Worm (Caenorhabditis elegans): ENCODE measurements around the gene maph-1.3.
"Not testable (repeated sequence)": the region's sequence is repeated elsewhere in the genome, so short reads cannot be mapped to it uniquely, and the experiment has no call there.

Gene maph-1.3

DNA sequence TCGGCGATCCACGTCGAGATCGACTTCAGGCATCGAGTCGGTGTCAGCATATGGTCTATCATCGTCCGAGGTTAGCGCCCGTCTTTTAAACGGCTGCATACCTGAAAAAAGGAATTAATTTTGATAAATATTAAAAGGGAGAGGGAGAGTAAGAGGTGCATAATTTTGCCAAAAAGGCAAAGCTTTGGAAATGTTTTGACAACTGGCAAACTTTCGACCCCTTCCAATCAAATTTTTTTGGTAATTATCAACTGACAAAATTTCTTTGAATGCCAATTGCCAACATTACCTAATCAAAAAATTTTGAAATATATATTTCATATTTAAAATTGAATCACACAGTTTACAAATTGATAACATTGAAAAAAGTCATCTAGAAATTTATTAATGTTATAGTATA, 25.1 kb upstream of the maph-1.3 start, which contains the start of gene dpy-27:
TSS of gene dpy-27 (minus strand) at position 101 of the 400 bp plus-strand sequence.
- no peak for TF ChIP-seq unc-62 (GFP tag; optimal IDR thresholded peaks at IDR 0.05)

DNA sequence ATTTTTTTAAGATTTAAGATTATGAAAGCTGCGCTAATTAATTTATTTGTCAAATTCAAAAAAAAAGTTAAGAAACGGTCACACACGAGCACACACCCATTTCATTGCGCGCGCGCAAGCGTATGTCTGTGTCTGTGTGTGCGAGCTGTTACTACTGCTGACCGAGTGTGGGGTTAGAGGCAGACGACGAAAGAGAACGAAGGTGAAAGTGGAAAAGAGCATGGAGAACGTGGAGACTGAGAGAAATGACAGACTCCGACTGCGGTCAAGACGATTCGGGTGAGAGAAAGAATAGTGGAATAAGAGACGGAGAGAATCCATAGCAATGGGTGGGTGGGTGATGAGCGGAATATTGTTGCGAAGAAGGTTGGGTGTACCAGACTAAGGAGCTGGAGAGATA, 24.6 kb upstream of the maph-1.3 start:
- no peak for TF ChIP-seq unc-62 (GFP tag; optimal IDR thresholded peaks at IDR 0.05)

DNA sequence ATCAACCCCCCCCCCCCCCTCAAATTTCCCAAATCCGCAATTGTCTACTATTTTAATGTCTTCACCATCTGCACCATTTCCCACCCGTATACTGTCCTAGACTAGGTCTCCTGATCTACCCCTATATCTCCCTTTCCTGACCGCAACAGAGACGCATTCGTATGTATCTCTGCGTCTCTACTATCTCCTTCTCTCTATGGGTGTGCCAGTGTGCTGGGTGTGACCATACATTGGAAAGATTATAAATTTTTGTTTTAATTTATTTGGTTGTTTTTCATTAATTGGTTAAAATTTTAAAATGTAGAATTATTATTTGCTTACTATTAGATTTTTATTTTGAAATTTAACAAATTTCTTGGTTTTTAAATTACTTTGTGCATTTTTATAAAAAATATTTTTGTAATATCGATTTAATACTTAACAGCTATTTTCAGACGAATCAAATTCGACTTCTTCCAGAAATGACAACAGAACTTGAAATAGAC, 22.7 kb upstream of the maph-1.3 start, which contains the start of gene amx-1:
TSS of gene amx-1 (plus strand) at position 435 of the 485 bp plus-strand sequence.
- no peak for TF ChIP-seq unc-62 (GFP tag; optimal IDR thresholded peaks at IDR 0.05)

DNA sequence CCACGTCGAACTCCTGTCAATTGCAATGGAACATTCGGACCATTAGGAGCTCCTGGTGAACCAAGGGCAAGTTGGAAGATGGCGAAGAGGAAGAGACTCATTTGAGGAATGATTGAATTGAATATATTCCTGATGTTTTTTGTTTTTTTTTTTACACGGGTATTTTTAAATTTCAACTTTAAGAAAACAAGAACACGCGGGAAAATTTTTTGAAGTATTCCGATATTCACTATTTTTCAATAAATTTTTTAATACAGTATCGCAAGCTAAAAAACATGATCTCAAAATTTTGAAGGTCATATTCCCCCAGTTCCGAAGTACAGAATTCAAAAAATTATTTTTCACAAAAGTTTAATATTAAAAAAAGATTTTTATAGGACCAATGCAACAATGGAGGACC, 15.6 kb upstream of the maph-1.3 start, which contains the start of gene cnnm-5:
TSS of gene cnnm-5 (minus strand) at position 101 of the 400 bp plus-strand sequence.
- TF ChIP-seq unc-62 (GFP tag; optimal IDR thresholded peaks at IDR 0.05), result no peak

DNA sequence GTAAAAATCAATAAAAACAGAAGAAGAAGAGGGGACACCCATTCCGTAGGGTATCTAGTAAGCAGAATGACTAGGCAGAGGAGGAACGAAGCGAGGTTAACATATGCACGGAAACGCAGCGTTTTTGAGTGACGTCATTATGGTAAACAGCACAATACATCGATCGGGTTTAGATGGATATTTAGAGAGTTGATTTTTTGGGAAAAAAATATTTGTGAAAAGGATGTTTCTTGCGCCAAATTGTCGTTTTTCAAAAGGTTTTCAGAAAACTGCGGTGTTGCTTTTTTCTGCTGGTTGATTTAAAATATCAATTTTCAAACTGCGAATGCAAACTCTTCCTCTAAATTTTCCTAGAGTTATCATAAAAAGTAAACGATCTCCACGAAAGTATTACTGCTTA, 13.3 kb upstream of the maph-1.3 start, which contains the start of gene C36A4.10:
TSS of gene C36A4.10 (minus strand) at position 101 of the 400 bp plus-strand sequence.
- TF ChIP-seq unc-62 (GFP tag; optimal IDR thresholded peaks at IDR 0.05), result no peak

DNA sequence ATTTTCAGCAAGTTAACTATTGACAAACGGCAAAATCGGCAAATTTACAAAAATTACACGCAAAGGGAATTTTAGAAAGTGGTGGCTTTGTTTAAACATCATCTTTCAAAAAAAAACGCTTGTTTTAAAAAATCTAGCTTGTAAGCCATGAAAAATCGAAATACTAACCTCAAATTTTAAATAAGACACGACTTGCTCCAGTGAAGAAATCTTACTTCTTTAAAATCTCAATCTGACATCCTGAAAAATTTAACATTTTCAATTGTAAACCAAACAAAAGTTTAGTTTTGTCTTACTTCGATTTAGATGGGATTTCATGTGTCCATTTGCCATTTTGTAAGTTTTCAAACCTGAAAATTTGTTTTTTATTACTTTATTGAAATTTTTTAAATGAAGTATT, 12.9 kb upstream of the maph-1.3 start:
- no peak for TF ChIP-seq unc-62 (GFP tag; optimal IDR thresholded peaks at IDR 0.05)

DNA sequence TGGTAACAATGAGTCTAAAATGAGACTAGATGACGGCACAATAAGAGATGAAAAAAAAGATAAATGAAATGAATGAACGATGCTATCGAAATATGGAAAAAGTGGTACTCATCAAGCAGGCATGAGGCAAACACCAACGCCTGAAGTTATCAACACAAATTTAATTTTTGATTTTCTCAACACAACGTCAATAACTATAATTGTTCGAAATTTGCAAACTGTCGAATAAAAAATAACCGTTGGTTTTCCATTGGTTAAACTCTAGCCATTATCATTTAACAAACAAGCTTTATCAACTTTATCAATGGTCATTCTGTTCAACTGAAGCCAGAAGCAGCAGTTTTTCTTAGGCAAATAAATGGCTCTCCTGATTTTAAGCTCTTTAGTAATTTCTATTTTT, 12.4 kb upstream of the maph-1.3 start, which contains the start of gene cyp-25A1:
TSS of gene cyp-25A1 (plus strand) at position 301 of the 400 bp plus-strand sequence.
- TF ChIP-seq unc-62 (GFP tag; optimal IDR thresholded peaks at IDR 0.05), result no peak

DNA sequence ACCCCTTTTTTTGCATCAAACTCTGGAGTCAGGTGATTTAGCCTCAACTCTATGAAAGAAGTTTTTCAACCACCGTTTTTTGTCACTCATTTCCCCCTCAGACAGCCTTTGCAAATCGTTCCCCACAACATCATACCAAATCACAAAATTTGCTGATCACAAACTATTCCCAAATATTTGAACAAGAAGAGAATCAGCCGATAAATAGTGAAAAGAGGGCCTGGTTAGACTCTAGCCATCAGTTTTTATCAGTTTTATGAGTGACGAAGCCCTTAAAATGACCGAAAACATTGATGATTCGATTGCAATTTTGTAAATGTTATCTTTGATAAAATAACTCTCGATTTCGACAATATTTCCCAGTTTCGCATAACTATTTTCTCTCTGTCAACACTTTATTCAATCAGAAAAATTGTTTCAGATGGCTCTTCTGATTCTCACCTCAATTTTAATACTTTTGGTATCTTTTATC, 9.9 kb upstream of the maph-1.3 start, which contains the start of gene cyp-25A2:
TSS of gene cyp-25A2 (plus strand) at position 422 of the 472 bp plus-strand sequence.
- TF ChIP-seq unc-62 (GFP tag; optimal IDR thresholded peaks at IDR 0.05), result no peak

DNA sequence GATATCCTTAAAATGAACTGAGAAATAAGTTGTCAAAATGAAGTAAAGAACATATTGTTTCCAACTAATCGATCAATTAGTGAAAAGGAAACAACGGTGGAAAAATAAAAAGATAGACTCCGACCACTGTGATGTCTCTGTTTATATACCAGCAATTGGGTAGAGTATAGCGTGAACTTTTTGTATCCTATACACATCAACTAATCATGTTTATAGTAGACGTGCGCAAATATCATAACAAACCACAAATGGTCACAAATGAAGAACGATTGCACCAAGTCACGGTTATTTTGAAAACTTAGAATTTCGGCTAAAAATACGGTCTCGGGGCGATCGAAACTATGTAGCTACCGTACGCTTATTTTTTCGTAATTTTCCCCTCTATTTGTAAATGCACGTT, 5.1 kb upstream of the maph-1.3 start, which contains the start of gene cyp-25A3:
TSS of gene cyp-25A3 (minus strand) at position 101 of the 400 bp plus-strand sequence.
- no peak for TF ChIP-seq unc-62 (GFP tag; optimal IDR thresholded peaks at IDR 0.05)

DNA sequence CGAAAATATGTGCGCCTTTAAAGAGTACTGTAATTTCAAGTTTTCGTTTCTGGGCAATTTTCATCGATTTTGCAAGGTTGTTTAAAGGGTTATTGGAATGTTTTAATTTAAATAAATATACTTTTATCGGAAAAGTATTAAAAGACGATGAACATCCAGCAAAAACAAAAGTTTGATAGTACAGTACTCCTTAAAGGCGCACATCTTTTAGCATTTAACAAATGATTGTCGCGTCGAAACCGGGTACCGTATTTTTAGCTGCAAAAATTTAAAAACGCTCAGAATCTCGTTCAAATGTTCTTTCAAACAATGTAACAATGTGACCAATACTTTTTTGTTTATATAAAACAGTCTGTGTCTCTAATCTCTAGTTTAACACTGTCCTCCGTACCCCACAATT, 4.4 kb upstream of the maph-1.3 start, which contains the start of gene C36A4.11:
TSS of gene C36A4.11 (plus strand) at position 301 of the 400 bp plus-strand sequence.
- not testable (repeated sequence) for TF ChIP-seq unc-62 (GFP tag; optimal IDR thresholded peaks at IDR 0.05)

DNA sequence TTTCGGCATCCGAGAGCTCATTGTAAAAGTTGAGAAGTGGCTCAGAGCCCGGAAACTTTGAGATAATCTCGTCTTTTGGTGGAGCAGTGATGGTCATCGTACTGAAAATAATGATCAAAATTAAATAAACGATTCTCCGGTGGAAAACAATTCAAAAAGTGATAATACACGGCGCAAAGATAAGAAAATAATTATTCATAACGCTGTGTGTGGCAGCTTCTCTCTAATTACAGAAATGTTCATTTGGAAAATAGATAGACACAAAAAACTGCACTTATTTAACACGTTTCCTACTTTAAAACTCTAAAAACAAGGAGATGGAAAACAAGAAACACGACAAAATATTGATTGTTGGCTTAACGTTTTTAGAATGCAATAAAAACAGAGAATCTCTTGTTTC, 1.2 kb upstream of the maph-1.3 start, which contains the start of gene C36A4.4:
TSS of gene C36A4.4 (minus strand) at position 101 of the 400 bp plus-strand sequence.
- TF ChIP-seq unc-62 (GFP tag; optimal IDR thresholded peaks at IDR 0.05), result not testable (repeated sequence)

DNA sequence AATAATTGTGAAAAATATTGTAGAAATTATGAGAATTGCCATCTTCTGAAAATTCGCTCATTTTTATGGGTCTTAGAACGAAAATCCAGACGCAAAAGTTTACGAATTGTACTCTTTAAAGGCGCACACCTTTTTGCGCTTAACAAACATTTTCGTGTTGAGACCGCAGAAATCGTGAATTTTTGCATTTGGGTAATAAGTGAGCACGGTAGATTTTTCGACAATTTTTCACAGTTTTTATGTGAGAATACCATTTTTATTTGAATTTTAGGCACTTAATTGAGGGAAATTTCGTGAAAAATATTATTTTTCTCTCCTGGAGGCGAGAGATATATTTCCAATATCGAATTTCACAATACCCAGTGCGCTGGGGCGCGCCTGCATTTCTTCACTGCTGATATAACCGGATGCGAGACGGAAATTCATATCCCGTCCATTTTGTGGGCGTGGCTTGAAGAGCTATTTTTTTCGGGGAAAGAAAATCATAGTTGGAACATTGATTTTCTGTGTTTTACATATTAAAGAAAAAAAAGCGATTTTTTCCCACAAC, 7.4 kb downstream of the maph-1.3 start, which contains the start of gene cyp-25A4:
TSS of gene cyp-25A4 (minus strand) at position 51 of the 550 bp plus-strand sequence.
- not testable (repeated sequence) for TF ChIP-seq unc-62 (GFP tag; optimal IDR thresholded peaks at IDR 0.05)

DNA sequence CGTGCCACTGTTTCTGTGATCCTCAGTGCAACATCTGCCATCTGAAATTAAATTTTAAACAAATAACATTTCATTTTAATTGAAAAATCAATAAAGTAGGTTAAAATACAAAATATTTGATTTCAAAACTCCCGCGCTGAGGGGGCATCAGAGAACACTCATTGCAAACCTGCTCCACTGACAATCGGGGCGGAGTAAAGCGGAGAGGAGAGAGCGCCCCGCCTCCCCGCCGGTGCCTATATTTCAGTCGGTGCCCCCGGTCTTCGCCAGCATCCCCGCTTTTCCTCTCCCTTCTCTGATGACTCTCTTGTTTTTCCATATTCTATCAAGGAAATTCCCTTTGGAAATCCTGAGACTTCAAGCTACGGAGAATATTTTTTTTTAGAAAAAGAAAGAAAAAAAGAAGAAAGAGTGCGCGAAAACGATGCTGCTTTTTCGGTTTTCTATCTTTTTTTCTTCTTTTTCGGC, 18.3 kb downstream of the maph-1.3 start, which contains the start of gene brc-1:
TSS of gene brc-1 (minus strand) at position 51 of the 468 bp plus-strand sequence.
- TF ChIP-seq unc-62 (GFP tag; optimal IDR thresholded peaks at IDR 0.05), result no peak

DNA sequence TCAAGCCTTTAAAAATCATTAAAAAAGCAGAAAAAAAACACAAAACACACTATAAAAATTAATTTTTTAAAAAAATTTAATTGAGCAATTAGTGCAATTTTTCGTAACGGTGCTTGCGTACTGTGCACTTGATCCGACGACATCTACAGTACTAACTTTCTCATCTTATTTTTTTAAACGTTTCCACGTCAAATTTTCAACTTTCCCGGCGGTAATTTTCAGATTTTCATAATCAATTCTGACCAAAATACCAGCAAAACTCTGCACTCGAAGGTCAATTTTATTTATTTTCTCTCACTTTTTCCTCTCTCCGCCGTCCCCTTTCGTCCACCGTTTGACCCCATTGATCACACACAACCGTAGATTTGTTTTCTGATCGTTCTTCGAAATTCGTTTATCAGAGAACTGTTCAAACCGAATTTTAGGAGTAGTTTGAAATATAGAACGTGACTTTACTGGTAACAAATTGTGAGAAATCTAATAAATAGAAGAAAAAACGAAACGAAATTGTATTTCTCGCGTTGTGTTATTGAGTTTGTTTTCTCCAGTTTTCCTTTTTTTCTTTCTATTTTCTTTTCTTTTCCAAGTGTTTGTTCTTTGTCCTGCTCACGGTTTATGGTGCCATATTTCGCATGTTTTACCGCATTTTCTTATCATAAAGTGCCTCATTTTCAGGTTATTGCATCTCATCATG, 19.3 kb downstream of the maph-1.3 start, which contains the start of gene acs-19:
TSS of gene acs-19 (plus strand) at position 676 of the 694 bp plus-strand sequence.
- no peak for TF ChIP-seq unc-62 (GFP tag; optimal IDR thresholded peaks at IDR 0.05)

DNA sequence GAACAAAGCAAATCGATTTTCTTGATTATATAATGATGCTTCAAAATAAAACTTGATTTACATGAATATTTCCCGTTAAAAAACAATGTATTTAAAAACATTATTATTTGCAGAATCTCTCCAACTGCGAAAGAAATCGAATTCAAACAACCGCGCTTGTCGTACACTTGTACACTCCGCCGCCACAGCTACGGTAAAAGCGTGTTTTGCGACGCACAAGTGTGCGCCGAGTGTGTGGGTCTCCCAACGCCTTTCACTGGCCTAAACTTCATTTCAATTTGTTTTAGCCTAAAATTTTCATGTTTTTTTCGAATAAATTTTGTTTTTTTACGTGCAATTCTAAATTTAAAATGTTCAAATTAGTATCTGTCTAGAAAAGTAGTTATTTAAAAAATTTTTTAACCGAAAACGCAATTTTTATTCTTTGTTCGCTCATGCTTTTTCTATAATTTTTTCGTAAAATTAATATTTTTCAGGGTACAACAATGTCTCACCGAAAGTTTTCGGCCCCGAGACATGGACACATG, 22.7 kb downstream of the maph-1.3 start, which contains the start of gene rpl-3:
TSS of gene rpl-3 (plus strand) at position 477 of the 527 bp plus-strand sequence.
- peak; percentile 79 for TF ChIP-seq unc-62 (GFP tag; optimal IDR thresholded peaks at IDR 0.05)

Data from whole organism, dauer.